Fruit fly (Drosophila melanogaster) whole organism, prepupa: Measurements from ENCODE around the gene Piezo.

Source experiments
- CG10631 ChIP-seq: fragments of 200-800 bp; sonication (Bioruptor generic); optimal IDR thresholded peaks from 2 replicates; lab custom pipeline; 2016; ENCODE audit warnings: missing biosample characterization, missing genetic modification characterization
- CG16779 ChIP-seq: fragments of 200-800 bp; sonication (Bioruptor generic); optimal IDR thresholded peaks from 3 replicates; lab custom pipeline; 2017; ENCODE audit warnings: missing biosample characterization, mild to moderate bottlenecking, missing genetic modification characterization
- CG6792 ChIP-seq: fragments of 200-800 bp; sonication (Bioruptor generic); optimal IDR thresholded peaks from 3 replicates; lab custom pipeline; 2016; ENCODE audit warnings: missing biosample characterization, missing genetic modification characterization
- CG6854 ChIP-seq: fragments of 200-800 bp; sonication (Bioruptor generic); optimal IDR thresholded peaks from 2 replicates; lab custom pipeline; 2017; ENCODE audit warnings: missing biosample characterization, mild to moderate bottlenecking, missing genetic modification characterization
- CG7368 ChIP-seq: fragments of 200-800 bp; sonication (Bioruptor generic); optimal IDR thresholded peaks from 3 replicates; lab custom pipeline; 2016; ENCODE audit warnings: missing biosample characterization, missing genetic modification characterization
- Ets96B ChIP-seq: fragments of 200-800 bp; optimal IDR thresholded peaks from 2 replicates; lab custom pipeline; 2019; ENCODE audit warnings: missing biosample characterization, mild to moderate bottlenecking, missing genetic modification characterization, moderate library complexity
- Hr39 ChIP-seq: fragments of 200-800 bp; sonication (Bioruptor generic); optimal IDR thresholded peaks from 2 replicates; lab custom pipeline; 2016; ENCODE audit warnings: missing biosample characterization, missing genetic modification characterization
- OdsH ChIP-seq: fragments of 200-800 bp; sonication (Bioruptor generic); optimal IDR thresholded peaks from 3 replicates; lab custom pipeline; 2016; ENCODE audit warnings: missing biosample characterization, missing genetic modification characterization
- acj6 ChIP-seq: fragments of 200-800 bp; sonication (Bioruptor generic); optimal IDR thresholded peaks from 3 replicates; lab custom pipeline; 2016; ENCODE audit warnings: missing biosample characterization, missing genetic modification characterization
- net ChIP-seq: fragments of 200-800 bp; sonication (Bioruptor generic); optimal IDR thresholded peaks from 3 replicates; lab custom pipeline; 2016; ENCODE audit warnings: missing biosample characterization, missing genetic modification characterization
- vri ChIP-seq: fragments of 200-800 bp; sonication (Bioruptor generic); optimal IDR thresholded peaks from 3 replicates; lab custom pipeline; 2016; ENCODE audit warnings: missing biosample characterization, mild to moderate bottlenecking, missing genetic modification characterization

DNA sequence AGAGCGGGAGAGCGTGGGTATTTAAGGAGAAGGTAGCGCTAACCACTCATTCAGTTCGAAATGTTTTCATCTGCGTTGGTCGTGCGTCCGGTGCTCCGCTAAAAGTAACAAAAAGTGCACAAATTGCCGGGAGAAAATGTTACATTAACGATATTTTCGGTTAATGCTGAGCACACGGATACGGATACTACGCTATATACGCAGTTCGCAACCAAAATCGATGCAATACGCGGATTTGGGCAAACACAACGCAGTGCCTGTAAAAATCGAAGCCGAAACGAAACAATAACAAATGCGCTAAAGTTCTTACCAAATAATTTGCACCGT, at the start of gene Piezo:
- no peak for TF ChIP-seq acj6 (GFP tag; lab: Kevin White, UChicago)
- TF ChIP-seq vri (GFP tag; lab: Kevin White, UChicago), result no peak
- no peak for TF ChIP-seq OdsH (GFP tag; lab: Kevin White, UChicago)
- no peak for TF ChIP-seq net
- TF ChIP-seq CG6792 (GFP tag; lab: Kevin White, UChicago), result no peak
- no peak for TF ChIP-seq CG6854 (GFP tag; lab: Kevin White, UChicago)
- no peak for TF ChIP-seq Hr39
- no peak for TF ChIP-seq Ets96B
- TF ChIP-seq CG10631 (GFP tag; lab: Kevin White, UChicago), result no peak
- TF ChIP-seq CG16779 (tag; lab: Kevin White, UChicago), result no peak
- no peak for TF ChIP-seq CG7368
